Worm (Caenorhabditis elegans): ENCODE data around the gene str-115.

str-115 gene

DNA sequence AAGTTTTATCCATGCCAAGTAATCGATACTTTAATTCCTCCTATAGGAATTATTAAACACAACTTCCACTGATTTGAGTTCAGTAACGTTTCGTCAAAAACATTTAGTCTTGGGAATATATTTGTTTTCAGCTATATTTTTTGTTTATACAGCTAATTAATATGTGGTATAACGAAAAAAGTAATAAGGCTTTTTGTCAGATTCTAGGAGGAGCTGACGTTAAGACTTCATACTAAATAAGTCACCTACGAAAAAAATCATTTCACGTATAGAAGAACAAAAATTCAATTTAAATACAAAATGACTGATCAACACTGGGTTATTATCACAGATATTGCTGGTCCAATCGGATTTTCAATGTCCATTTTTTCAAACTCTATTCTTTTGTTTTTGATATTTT, at the start of gene str-115:
Gene str-115, plus strand, starts transcription at position 301 of the 400 bp plus-strand sequence.
- TF ChIP-seq lir-1 (GFP tag; conservative IDR thresholded peaks at IDR 0.05) = no peak
- TF ChIP-seq B0019.2 (GFP tag; conservative IDR thresholded peaks at IDR 0.05) = no peak
- TF ChIP-seq madf-6 (GFP tag; IDR thresholded peaks at IDR 0.05) = no peak
- no peak for TF ChIP-seq F37B4.10 (GFP tag; IDR thresholded peaks at IDR 0.05)
- TF ChIP-seq lsy-27 (tag; optimal IDR thresholded peaks at IDR 0.05; ENCODE audit: borderline replicate concordance, insufficient read depth) = no peak
- TF ChIP-seq B0035.1 (tag; optimal IDR thresholded peaks at IDR 0.05) = no peak
- TF ChIP-seq lag-1 (GFP tag; IDR thresholded peaks at IDR 0.05) = no peak
- no peak for TF ChIP-seq mes-4 (tag; optimal IDR thresholded peaks at IDR 0.05)
- no peak for TF ChIP-seq die-1 (tag; optimal IDR thresholded peaks at IDR 0.05)
- no peak for TF ChIP-seq lsl-1 (GFP tag; optimal IDR thresholded peaks at IDR 0.05)
- TF ChIP-seq madf-3 (GFP tag; IDR thresholded peaks at IDR 0.05) = no peak
- TF ChIP-seq Y56A3A.18 (GFP tag; IDR thresholded peaks at IDR 0.05) = no peak
- TF ChIP-seq ets-4 (GFP tag; optimal IDR thresholded peaks at IDR 0.05) = no peak
- TF ChIP-seq tbp1 (GFP tag; optimal IDR thresholded peaks at IDR 0.05) = no peak
- no peak for TF ChIP-seq nhr-120 (GFP tag; IDR thresholded peaks at IDR 0.05)
- no peak for TF ChIP-seq C17E4.6 (GFP tag; IDR thresholded peaks at IDR 0.05)
- no peak for TF ChIP-seq efl-1 (GFP tag; optimal IDR thresholded peaks at IDR 0.05)
- TF ChIP-seq snpc-1.3 (tag; optimal IDR thresholded peaks at IDR 0.05; ENCODE audit: insufficient read depth) = no peak
- TF ChIP-seq unc-130 (GFP tag; optimal IDR thresholded peaks at IDR 0.05) = no peak
- TF ChIP-seq C06A6.2 (GFP tag; conservative IDR thresholded peaks at IDR 0.05) = no peak

DNA sequence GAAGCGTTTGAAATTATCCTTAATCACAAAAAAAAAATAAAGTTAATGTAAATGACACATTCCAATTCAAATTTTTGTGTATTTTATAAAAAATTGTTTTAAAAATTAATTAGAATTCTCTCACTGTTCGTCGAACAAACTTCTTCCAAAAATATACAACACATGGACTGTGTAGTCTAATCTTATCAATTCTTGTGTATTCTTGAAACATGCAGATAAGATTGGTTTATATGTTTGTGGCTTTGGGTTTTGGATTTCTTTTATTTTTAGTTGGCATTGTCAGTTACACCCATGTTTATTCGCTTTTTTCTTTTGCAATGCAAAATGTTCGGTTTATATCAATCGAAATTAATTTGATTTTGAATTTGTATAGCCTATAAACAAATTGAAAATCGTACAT, 48.5 kb upstream of the str-115 start:
- TF ChIP-seq tbp1 (GFP tag; optimal IDR thresholded peaks at IDR 0.05) (no peak), Y95B8A.8 (GFP tag; IDR thresholded peaks at IDR 0.05) (no peak), mes-4 (tag; optimal IDR thresholded peaks at IDR 0.05) (no peak), dox-1 (GFP tag; IDR thresholded peaks at IDR 0.05) (no peak), rec-8 (tag; optimal IDR thresholded peaks at IDR 0.05) (no peak), ceh-79 (tag; optimal IDR thresholded peaks at IDR 0.05) (no peak), lin-35 (GFP tag; optimal IDR thresholded peaks at IDR 0.05) (no peak), lir-1 (GFP tag; conservative IDR thresholded peaks at IDR 0.05) (no peak), akir-1 (GFP tag; optimal IDR thresholded peaks at IDR 0.05) (no peak), pha-4 (tag; optimal IDR thresholded peaks at IDR 0.05) (no peak), Y67H2A.10 (GFP tag; conservative IDR thresholded peaks at IDR 0.05) (no peak), C17E4.6 (GFP tag; IDR thresholded peaks at IDR 0.05) (no peak), dpff-1 (tag; optimal IDR thresholded peaks at IDR 0.05) (no peak), mxl-1 (tag; optimal IDR thresholded peaks at IDR 0.05) (no peak)

DNA sequence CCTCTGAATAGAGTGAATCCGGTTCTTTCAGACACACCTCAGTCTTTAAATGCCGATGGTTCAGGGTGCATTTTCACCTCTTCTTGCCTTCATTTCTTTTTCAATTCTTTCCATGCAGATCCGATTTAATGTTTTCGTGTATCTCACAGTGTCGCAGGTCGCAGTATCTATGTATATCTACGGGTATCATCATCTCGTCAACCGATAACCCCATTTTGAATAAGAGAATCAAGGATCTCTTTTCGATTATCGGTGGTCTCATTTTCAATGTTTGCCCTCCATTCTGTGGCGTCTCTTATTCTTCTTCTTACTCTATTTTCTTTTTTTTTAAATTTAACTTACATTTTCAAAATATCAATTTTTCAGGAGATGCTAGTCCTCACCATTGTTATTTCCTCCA, 48.0 kb upstream of the str-115 start, which contains the start of gene T19B10.2:
Gene T19B10.2, plus strand, starts transcription at position 367 of the 400 bp plus-strand sequence.
- no peak for TF ChIP-seq nhr-27 (tag; optimal IDR thresholded peaks at IDR 0.05)
- TF ChIP-seq tbx-9 (tag; optimal IDR thresholded peaks at IDR 0.05; ENCODE audit: borderline replicate concordance) = no peak
- TF ChIP-seq ceh-58 (GFP tag; IDR thresholded peaks at IDR 0.05) = no peak
- no peak for TF ChIP-seq lin-54 (GFP tag; optimal IDR thresholded peaks at IDR 0.05)
- no peak for TF ChIP-seq zfh-2 (GFP tag; conservative IDR thresholded peaks at IDR 0.05)
- TF ChIP-seq madf-6 (GFP tag; IDR thresholded peaks at IDR 0.05) = no peak
- no peak for TF ChIP-seq sea-2 (GFP tag; IDR thresholded peaks at IDR 0.05)
- TF ChIP-seq F33H1.4 (GFP tag; IDR thresholded peaks at IDR 0.05) = no peak
- TF ChIP-seq T07F8.4 (tag; optimal IDR thresholded peaks at IDR 0.05) = no peak
- TF ChIP-seq attf-3 (GFP tag; conservative IDR thresholded peaks at IDR 0.05) = no peak
- TF ChIP-seq snpc-4 (GFP tag; optimal IDR thresholded peaks at IDR 0.05) = no peak
- TF ChIP-seq snpc-4 (tag; optimal IDR thresholded peaks at IDR 0.05) = no peak
- no peak for TF ChIP-seq T26A5.8 (tag; optimal IDR thresholded peaks at IDR 0.05)
- no peak for TF ChIP-seq nhr-179 (tag; optimal IDR thresholded peaks at IDR 0.05)
- no peak for TF ChIP-seq F55B11.4 (tag; optimal IDR thresholded peaks at IDR 0.05; ENCODE audit: borderline replicate concordance, insufficient read depth)
- no peak for TF ChIP-seq chd-7 (tag; optimal IDR thresholded peaks at IDR 0.05)
- TF ChIP-seq lsl-1 (GFP tag; optimal IDR thresholded peaks at IDR 0.05) = no peak
- TF ChIP-seq dpff-1 (tag; optimal IDR thresholded peaks at IDR 0.05) = no peak

All from whole organism, young adult.